Fruit fly (Drosophila melanogaster) whole organism, adult: ENCODE results near the gene Rubicon.

Experiments used
- CG5204 ChIP-seq: fragments of 200-800 bp; sonication (Bioruptor generic); optimal IDR thresholded peaks from 2 replicates; lab custom pipeline; 2016; ENCODE audit warnings: missing biosample characterization, missing genetic modification characterization
- CG7045 ChIP-seq: fragments of 200-800 bp; sonication (Bioruptor generic); optimal IDR thresholded peaks from 2 replicates; lab custom pipeline; 2017; ENCODE audit warnings: missing biosample characterization, mild to moderate bottlenecking, missing genetic modification characterization
- CG7101 ChIP-seq: fragments of 200-800 bp; sonication (Bioruptor generic); optimal IDR thresholded peaks from 2 replicates; lab custom pipeline; 2018; ENCODE audit warnings: missing biosample characterization, mild to moderate bottlenecking, missing genetic modification characterization, moderate library complexity
- Crg-1 ChIP-seq: fragments of 200-800 bp; sonication (Bioruptor generic); optimal IDR thresholded peaks from 2 replicates; lab custom pipeline; 2016; ENCODE audit warnings: missing biosample characterization, missing genetic modification characterization
- Hr96 ChIP-seq: fragments of 200-800 bp; sonication (Bioruptor generic); optimal IDR thresholded peaks from 2 replicates; lab custom pipeline; 2016; ENCODE audit warnings: missing biosample characterization, missing genetic modification characterization
- Mnt ChIP-seq: fragments of 200-800 bp; sonication (Bioruptor generic); optimal IDR thresholded peaks from 2 replicates; lab custom pipeline; 2016; ENCODE audit warnings: missing biosample characterization, mild to moderate bottlenecking, missing genetic modification characterization
- bab1 ChIP-seq: fragments of 200-800 bp; sonication (Bioruptor generic); optimal IDR thresholded peaks from 3 replicates; lab custom pipeline; 2019; ENCODE audit warnings: missing biosample characterization, mild to moderate bottlenecking, missing genetic modification characterization, moderate library complexity
- cic ChIP-seq: fragments of 200-800 bp; sonication (Bioruptor generic); optimal IDR thresholded peaks from 2 replicates; lab custom pipeline; 2017; ENCODE audit warnings: missing biosample characterization, mild to moderate bottlenecking, missing genetic modification characterization, moderate library complexity
- cnc ChIP-seq, 2 experiments: fragments of >200 bp; optimal IDR thresholded peaks; 2 replicates each; lab custom pipeline; 2017
- kay ChIP-seq: fragments of 200-800 bp; sonication (Bioruptor generic); peaks from one replicate; lab custom pipeline; 2016; ENCODE audit warnings: missing biosample characterization, missing genetic modification characterization, borderline replicate concordance
- pad ChIP-seq: fragments of 200-800 bp; sonication (Bioruptor generic); optimal IDR thresholded peaks from 3 replicates; lab custom pipeline; 2017; ENCODE audit warnings: missing biosample characterization, missing genetic modification characterization, mild to moderate bottlenecking, moderate library complexity, missing genetic modification reagents
- toe ChIP-seq: fragments of 200-800 bp; sonication (Bioruptor generic); optimal IDR thresholded peaks from 2 replicates; lab custom pipeline; 2016; ENCODE audit warnings: missing biosample characterization, missing genetic modification characterization

- TF ChIP-seq Crg-1 (GFP tag; lab: Kevin White, UChicago) (peak; percentile 87), CG7045 (GFP tag; lab: Kevin White, UChicago) (peak; percentile 79), kay (GFP tag; lab: Kevin White, UChicago) (no peak), CG7101 (peak; percentile 94), cic (peak; percentile 31), Hr96 (peak; percentile 90), pad (GFP tag; lab: Kevin White, UChicago) (peak; percentile 85), Mnt (GFP tag; lab: Kevin White, UChicago) (peak; percentile 99), cnc (optimal IDR thresholded peaks at IDR 0.05; lab: Kevin White, UChicago) (no peak), bab1 (GFP tag; lab: Kevin White, UChicago) (peak; percentile 57), CG5204 (peak; percentile 85), toe (GFP tag; lab: Kevin White, UChicago) (peak; percentile 86)
These were observed 37.5 kb downstream of the Rubicon start, which contains the start of the genes CG2004 and CG1785 for dm6 chrX:8714064-8715046.
